Worm (Caenorhabditis elegans) whole organism, L1 larva: ENCODE measurements around the gene col-74.

Experiments
- C04F5.9 ChIP-seq: sonication (generic microtip); optimal IDR thresholded peaks from 2 replicates; lab custom pipeline; 2016; ENCODE audit warnings: missing genetic modification characterization, missing compliant biosample characterization
- F16B12.6 ChIP-seq: fragments of 150-350 bp; optimal IDR thresholded peaks from 2 replicates; lab custom pipeline; 2014; ENCODE audit warnings: missing biosample characterization, missing genetic modification characterization
- aha-1 ChIP-seq: fragments of 150-350 bp; optimal IDR thresholded peaks from 2 replicates; lab custom pipeline; 2014; ENCODE audit warnings: missing biosample characterization, missing genetic modification characterization
- alr-1 ChIP-seq: fragments of 200-800 bp; sonication (Bioruptor generic); optimal IDR thresholded peaks from 2 replicates; lab custom pipeline; 2018; ENCODE audit warnings: borderline replicate concordance, mild to moderate bottlenecking, missing genetic modification characterization, missing compliant biosample characterization
- aly-2 ChIP-seq: fragments of 150-350 bp; optimal IDR thresholded peaks from 2 replicates; lab custom pipeline; 2014; ENCODE audit warnings: missing biosample characterization, missing genetic modification characterization
- ama-1 ChIP-seq: fragments of 150-350 bp; optimal IDR thresholded peaks from 2 replicates; lab custom pipeline; 2014
- ceh-63 ChIP-seq: fragments of 200-800 bp; sonication (Bioruptor generic); optimal IDR thresholded peaks from 2 replicates; lab custom pipeline; 2018; ENCODE audit warnings: mild to moderate bottlenecking, missing genetic modification characterization, missing compliant biosample characterization
- ceh-8 ChIP-seq: fragments of 200-800 bp; sonication (Bioruptor generic); optimal IDR thresholded peaks from 2 replicates; lab custom pipeline; 2018; ENCODE audit warnings: mild to moderate bottlenecking, missing genetic modification characterization, moderate library complexity, missing compliant biosample characterization
- ceh-82 ChIP-seq, 3 experiments: fragments of 150-350 bp in 1 of 3; sonication (generic microtip) in 2 of 3; optimal IDR thresholded peaks; 2 replicates each; lab custom pipeline; 2014 to 2017; ENCODE audit warnings: missing biosample characterization in 3 of 3, missing genetic modification characterization in 3 of 3
- dsc-1 ChIP-seq: sonication (generic microtip); optimal IDR thresholded peaks from 2 replicates; lab custom pipeline; 2016; ENCODE audit warnings: mild to moderate bottlenecking, missing genetic modification characterization, missing compliant biosample characterization
- egl-13 ChIP-seq: sonication (generic microtip); optimal IDR thresholded peaks from 2 replicates; lab custom pipeline; 2016; ENCODE audit warnings: missing genotype, missing genetic modification reagents, missing genetic modification characterization, missing compliant biosample characterization
- egl-27 ChIP-seq, 2 experiments: fragments of 150-350 bp in 1 of 2; sonication (generic microtip); optimal IDR thresholded peaks; 3 replicates each; lab custom pipeline; 2017 to 2018; ENCODE audit warnings: missing biosample characterization in 2 of 2, missing genetic modification characterization in 2 of 2, missing genetic modification reagents in 2 of 2
- elt-3 ChIP-seq, 6 experiments: fragments of 150-350 bp in 1 of 6; sonication (generic microtip); optimal IDR thresholded peaks; 2 replicates each; lab custom pipeline; 2017 to 2018; ENCODE audit warnings: missing biosample characterization in 6 of 6, missing genetic modification characterization in 6 of 6, inconsistent platforms in 1 of 6
- ets-5 ChIP-seq: fragments of 200-800 bp; sonication (Bioruptor generic); IDR thresholded peaks from 2 replicates; pipeline ENCODE4 v1.3.6; 2022; ENCODE audit warnings: missing genetic modification characterization, missing compliant biosample characterization
- hlh-17 ChIP-seq: fragments of 200-800 bp; sonication (Bioruptor generic); optimal IDR thresholded peaks from 2 replicates; lab custom pipeline; 2018; ENCODE audit warnings: missing genetic modification characterization, mild to moderate bottlenecking, missing compliant biosample characterization, moderate library complexity, borderline replicate concordance
- isw-1 ChIP-seq: fragments of 200-800 bp; sonication (Bioruptor generic); IDR thresholded peaks from 2 replicates; pipeline ENCODE4 v1.3.6; 2022; ENCODE audit warnings: missing genetic modification characterization, missing compliant biosample characterization
- lin-13 ChIP-seq: fragments of 150-350 bp; optimal IDR thresholded peaks from 2 replicates; lab custom pipeline; 2014; ENCODE audit warnings: missing biosample characterization, missing genetic modification reagents, missing genetic modification characterization
- lin-14 ChIP-seq: fragments of 200-800 bp; sonication (Bioruptor generic); optimal IDR thresholded peaks from 2 replicates; lab custom pipeline; 2018; ENCODE audit warnings: mild to moderate bottlenecking, missing genetic modification characterization, moderate library complexity, missing compliant biosample characterization
- nhr-12 ChIP-seq: sonication (generic microtip); optimal IDR thresholded peaks from 2 replicates; lab custom pipeline; 2017; ENCODE audit warnings: missing biosample characterization, missing genetic modification characterization
- nhr-28 ChIP-seq: fragments of 150-350 bp; optimal IDR thresholded peaks from 2 replicates; lab custom pipeline; 2014; ENCODE audit warnings: missing biosample characterization, missing genetic modification characterization
- nhr-47 ChIP-seq: sonication (generic microtip); optimal IDR thresholded peaks from 2 replicates; lab custom pipeline; 2016; ENCODE audit warnings: mild to moderate bottlenecking, missing genetic modification characterization, moderate library complexity, missing compliant biosample characterization
- nhr-71 ChIP-seq: sonication (generic microtip); optimal IDR thresholded peaks from 2 replicates; lab custom pipeline; 2016; ENCODE audit warnings: mild to moderate bottlenecking, missing genetic modification characterization, moderate library complexity, missing compliant biosample characterization
- nhr-76 ChIP-seq: sonication (generic microtip); optimal IDR thresholded peaks from 2 replicates; lab custom pipeline; 2017; ENCODE audit warnings: missing biosample characterization, missing genetic modification characterization
- nhr-77 ChIP-seq: fragments of 150-350 bp; optimal IDR thresholded peaks from 2 replicates; lab custom pipeline; 2014; ENCODE audit warnings: missing biosample characterization, missing genetic modification characterization
- nhr-90 ChIP-seq: sonication (generic microtip); optimal IDR thresholded peaks from 2 replicates; lab custom pipeline; 2016; ENCODE audit warnings: mild to moderate bottlenecking, missing genetic modification characterization, missing compliant biosample characterization; ENCODE audit not compliant: poor library complexity
- pag-3 ChIP-seq: sonication (generic microtip); optimal IDR thresholded peaks from 2 replicates; lab custom pipeline; 2017; ENCODE audit warnings: missing genetic modification characterization, mild to moderate bottlenecking, missing compliant biosample characterization, antibody characterized with exemption, borderline replicate concordance; ENCODE audit not compliant: insufficient read depth
- rnt-1 ChIP-seq: sonication (generic microtip); optimal IDR thresholded peaks from 2 replicates; lab custom pipeline; 2016; ENCODE audit warnings: mild to moderate bottlenecking, missing genetic modification characterization, moderate library complexity, missing compliant biosample characterization
- sox-4 ChIP-seq: sonication (generic microtip); optimal IDR thresholded peaks from 2 replicates; lab custom pipeline; 2016; ENCODE audit warnings: missing genetic modification characterization, missing compliant biosample characterization
- unc-86 ChIP-seq: sonication (generic microtip); optimal IDR thresholded peaks from 2 replicates; lab custom pipeline; 2016; ENCODE audit warnings: missing genetic modification characterization, missing compliant biosample characterization
- unc-98 ChIP-seq: fragments of 200-800 bp; sonication (Bioruptor generic); IDR thresholded peaks from 2 replicates; pipeline ENCODE4 v1.3.6; 2022; ENCODE audit warnings: missing genetic modification characterization, missing compliant biosample characterization
- vab-15 ChIP-seq: sonication (generic microtip); optimal IDR thresholded peaks from 2 replicates; lab custom pipeline; 2017; ENCODE audit warnings: missing genotype, mild to moderate bottlenecking, missing genetic modification characterization, missing compliant biosample characterization
- xbp-1 ChIP-seq: sonication (generic microtip); optimal IDR thresholded peaks from 2 replicates; lab custom pipeline; 2016; ENCODE audit warnings: missing genetic modification characterization, missing compliant biosample characterization
- zag-1 ChIP-seq: fragments of 150-350 bp; optimal IDR thresholded peaks from 2 replicates; lab custom pipeline; 2014; ENCODE audit warnings: missing biosample characterization, missing genetic modification characterization
- ztf-11 ChIP-seq, 2 experiments: sonication (generic microtip); optimal IDR thresholded peaks; 2 replicates each; lab custom pipeline; 2016 to 2017; ENCODE audit warnings: missing genetic modification characterization in 2 of 2, missing biosample characterization in 1 of 2, missing compliant biosample characterization in 1 of 2
- ztf-4 ChIP-seq: fragments of 150-350 bp; optimal IDR thresholded peaks from 2 replicates; lab custom pipeline; 2014; ENCODE audit warnings: missing biosample characterization, missing genetic modification characterization

Gene col-74

DNA sequence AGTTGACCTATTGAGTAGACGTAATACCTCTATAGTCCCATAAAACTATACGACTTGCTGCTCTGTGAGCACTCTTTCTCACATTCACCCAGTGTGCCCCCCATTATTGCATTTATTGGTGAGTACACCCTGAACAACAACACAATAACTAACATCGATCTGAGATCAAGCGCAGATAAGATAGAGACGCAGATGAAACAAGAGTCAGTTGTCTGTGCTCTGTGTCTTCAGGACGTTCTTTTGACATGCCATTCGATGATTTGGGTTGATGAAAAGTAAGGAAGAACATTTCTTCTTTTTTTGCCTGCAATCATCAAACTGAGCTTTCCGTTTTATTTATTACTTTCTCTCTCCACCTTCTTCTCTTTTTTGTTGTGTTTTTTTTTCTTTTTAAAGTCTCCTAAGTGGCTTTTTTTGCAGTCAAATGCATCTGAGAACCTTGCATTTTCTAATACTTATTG is 39.8 kb upstream of the col-74 start, which contains the start of gene lect-2 (continued):
- TF ChIP-seq ztf-11 (tag; optimal IDR thresholded peaks at IDR 0.05; lab: Kevin White, UChicago) (no peak), lin-13 (no peak)

DNA sequence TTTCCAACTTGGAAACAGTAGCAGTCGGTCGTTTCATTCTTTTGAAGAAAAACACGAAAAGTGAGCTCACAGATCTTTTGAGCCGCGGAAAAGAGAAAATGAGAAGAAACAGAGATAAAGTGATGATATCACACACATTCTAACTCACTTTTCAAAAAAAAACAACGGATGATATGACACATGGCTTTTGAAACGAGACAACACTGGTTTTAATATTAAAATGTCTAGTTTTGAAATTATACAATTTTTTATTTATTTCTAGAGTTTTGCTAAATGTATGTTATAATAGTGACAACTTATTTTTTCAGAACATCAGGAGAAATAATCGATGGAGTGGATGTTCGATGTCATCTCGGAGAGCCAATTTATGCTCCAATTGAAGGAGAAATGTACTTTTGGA is 37.7 kb upstream of the col-74 start, which contains the start of gene K05F1.14:
TSS of gene K05F1.14 (minus strand) at position 101 of the 400 bp plus-strand sequence.
- TF ChIP-seq egl-27 (tag; optimal IDR thresholded peaks at IDR 0.05; lab: Kevin White, UChicago) (no peak), vab-15 (no peak)

DNA sequence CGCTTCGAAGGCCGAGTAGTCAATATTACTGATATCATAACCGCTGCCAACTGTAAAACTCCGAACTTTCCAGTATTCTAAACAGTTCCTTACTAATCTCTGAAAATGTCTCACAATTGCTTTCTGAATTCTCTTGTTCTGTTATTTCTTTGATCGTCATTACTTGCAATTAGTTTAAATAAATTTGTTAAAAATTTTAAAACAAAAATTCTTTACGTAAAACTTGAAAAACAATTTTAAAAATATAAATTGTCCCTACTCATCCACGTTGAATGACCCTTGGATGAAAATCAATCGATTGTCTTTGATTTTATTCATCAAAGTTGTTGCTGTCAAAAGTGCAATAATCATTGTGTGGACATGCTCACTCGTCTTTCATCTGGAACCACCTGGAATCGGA is 36.0 kb upstream of the col-74 start, which contains the start of gene acdh-8:
TSS of gene acdh-8 (plus strand) at position 301 of the 400 bp plus-strand sequence.
- no peak for TF ChIP-seq ama-1 (lab: Kevin White, UChicago)
- no peak for TF ChIP-seq ceh-63 (GFP tag; lab: Kevin White, UChicago)
- no peak for TF ChIP-seq aha-1 (tag; lab: Kevin White, UChicago)
- no peak for TF ChIP-seq nhr-28 (tag; lab: Kevin White, UChicago)
- no peak for TF ChIP-seq F16B12.6 (tag; lab: Kevin White, UChicago)
- TF ChIP-seq isw-1 (GFP tag; lab: Robert Waterston, UW), result no peak
- TF ChIP-seq nhr-77, result no peak
- no peak for TF ChIP-seq nhr-47 (tag; lab: Kevin White, UChicago)
- TF ChIP-seq ets-5 (GFP tag; lab: Robert Waterston, UW), result no peak
- TF ChIP-seq unc-86 (tag; lab: Kevin White, UChicago), result no peak
- no peak for TF ChIP-seq unc-98 (GFP tag; lab: Robert Waterston, UW)
- no peak for TF ChIP-seq ceh-8 (GFP tag; lab: Kevin White, UChicago)
- no peak for TF ChIP-seq vab-15
- TF ChIP-seq lin-13, result no peak
- no peak for TF ChIP-seq ztf-4 (tag; lab: Kevin White, UChicago)
- TF ChIP-seq hlh-17 (GFP tag; lab: Kevin White, UChicago), result no peak
- TF ChIP-seq lin-14 (GFP tag; lab: Kevin White, UChicago), result no peak
- TF ChIP-seq ztf-11 (tag; optimal IDR thresholded peaks at IDR 0.05; lab: Kevin White, UChicago), result no peak

DNA sequence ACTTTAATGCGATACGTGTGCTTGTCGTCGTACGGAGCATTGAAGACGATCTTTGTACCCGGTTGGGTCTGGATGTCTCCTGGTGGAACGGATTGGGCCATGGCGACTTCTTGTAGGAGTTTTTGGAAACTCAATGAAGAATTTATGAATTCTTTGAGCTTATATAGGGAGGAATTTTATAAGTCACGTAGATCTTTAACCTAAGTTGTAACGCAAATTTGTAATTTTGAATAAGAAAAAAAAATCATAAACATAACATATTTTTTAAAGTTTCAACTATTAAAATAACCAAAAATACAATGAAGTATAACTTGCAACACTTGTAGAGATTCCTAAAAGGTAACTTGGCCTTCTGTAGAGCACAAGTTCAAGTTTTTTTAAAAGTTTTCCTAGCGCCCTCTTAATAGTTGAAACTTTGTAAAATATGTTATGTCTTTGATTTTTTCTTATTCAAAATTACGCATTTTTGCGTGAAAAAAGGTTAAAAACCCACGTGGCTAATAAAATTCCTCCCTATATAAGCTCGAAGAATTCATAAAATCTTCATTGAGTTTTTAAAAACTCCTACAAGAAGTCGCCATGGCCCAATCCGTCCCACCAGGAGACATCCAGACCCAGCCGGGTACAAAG is 32.7 kb upstream of the col-74 start, which contains the start of the genes msp-63 and msp-142:
TSS of gene msp-63 (minus strand) at position 101 of the 630 bp plus-strand sequence.
TSS of gene msp-142 (plus strand) at position 580 of the 630 bp plus-strand sequence.
- TF ChIP-seq egl-13 (tag; lab: Kevin White, UChicago), result no peak
- no peak for TF ChIP-seq ztf-4 (tag; lab: Kevin White, UChicago)
- no peak for TF ChIP-seq sox-4 (tag; lab: Kevin White, UChicago)
- no peak for TF ChIP-seq pag-3 (tag; lab: Kevin White, UChicago)
- no peak for TF ChIP-seq nhr-12 (tag; lab: Kevin White, UChicago)
- TF ChIP-seq dsc-1, result no peak
- TF ChIP-seq elt-3 (tag; optimal IDR thresholded peaks at IDR 0.05; lab: Kevin White, UChicago), result no peak
- no peak for TF ChIP-seq C04F5.9 (tag; lab: Kevin White, UChicago)
- TF ChIP-seq alr-1 (tag; lab: Kevin White, UChicago), result no peak
- TF ChIP-seq aly-2, result no peak
- no peak for TF ChIP-seq rnt-1 (tag; lab: Kevin White, UChicago)
- TF ChIP-seq xbp-1 (tag; lab: Kevin White, UChicago), result no peak
- TF ChIP-seq zag-1 (tag; lab: Kevin White, UChicago), result no peak
- TF ChIP-seq nhr-76 (tag; lab: Kevin White, UChicago), result no peak
- no peak for TF ChIP-seq F16B12.6 (tag; lab: Kevin White, UChicago)
- TF ChIP-seq ceh-82 (tag; optimal IDR thresholded peaks at IDR 0.05; lab: Kevin White, UChicago), result no peak
- no peak for TF ChIP-seq nhr-71 (tag; lab: Kevin White, UChicago)
- no peak for TF ChIP-seq aha-1 (tag; lab: Kevin White, UChicago)
- no peak for TF ChIP-seq nhr-90 (tag; lab: Kevin White, UChicago)
